Fruit fly (Drosophila melanogaster) Kc167 (cell line): ENCODE data around the gene CG31909.

Experiments
- Myc ChIP-seq: fragments of >200 bp; optimal IDR thresholded peaks from 2 replicates; lab custom pipeline; 2017; ENCODE audit warnings: missing external identifiers
- Sin3A ChIP-seq: fragments of >200 bp; optimal IDR thresholded peaks from 2 replicates; lab custom pipeline; 2018; ENCODE audit warnings: missing external identifiers
- h ChIP-seq: fragments of >200 bp; optimal IDR thresholded peaks from 3 replicates; lab custom pipeline; 2018; ENCODE audit warnings: missing external identifiers
- insv ChIP-seq: fragments of >200 bp; optimal IDR thresholded peaks from 3 replicates; lab custom pipeline; 2018; ENCODE audit warnings: missing external identifiers
- psq ChIP-seq: fragments of >200 bp; optimal IDR thresholded peaks from 2 replicates; lab custom pipeline; 2017; ENCODE audit warnings: missing external identifiers
- ttk ChIP-seq: sonication (Bioruptor generic); optimal IDR thresholded peaks from 2 replicates; lab custom pipeline; 2017; ENCODE audit warnings: missing external identifiers

The CG31909 gene

dm6 chr2L:7260251-7260650 lies 2.9 kb downstream of the CG31909 start:
- TF ChIP-seq ttk (no peak), psq (lab: Kevin White, UChicago) (no peak), h (lab: Kevin White, UChicago) (no peak), Myc (lab: Kevin White, UChicago) (no peak), insv (lab: Kevin White, UChicago) (no peak), Sin3A (lab: Kevin White, UChicago) (no peak)

- no peak for TF ChIP-seq h (lab: Kevin White, UChicago)
- no peak for TF ChIP-seq insv (lab: Kevin White, UChicago)
- no peak for TF ChIP-seq Myc (lab: Kevin White, UChicago)
- TF ChIP-seq psq (lab: Kevin White, UChicago), result no peak
- no peak for TF ChIP-seq ttk
- TF ChIP-seq Sin3A (lab: Kevin White, UChicago), result no peak
Observed at dm6 chr2L:7261989-7262388, 4.7 kb downstream of the CG31909 start.

dm6 chr2L:7262580-7262979 lies 5.3 kb downstream of the CG31909 start:
- no peak for TF ChIP-seq h (lab: Kevin White, UChicago)
- TF ChIP-seq Sin3A (lab: Kevin White, UChicago), result no peak
- no peak for TF ChIP-seq insv (lab: Kevin White, UChicago)
- TF ChIP-seq ttk, result no peak
- no peak for TF ChIP-seq Myc (lab: Kevin White, UChicago)
- TF ChIP-seq psq (lab: Kevin White, UChicago), result no peak

- no peak for TF ChIP-seq ttk
- TF ChIP-seq Sin3A (lab: Kevin White, UChicago), result no peak
- no peak for TF ChIP-seq h (lab: Kevin White, UChicago)
- no peak for TF ChIP-seq psq (lab: Kevin White, UChicago)
- TF ChIP-seq Myc (lab: Kevin White, UChicago), result no peak
- TF ChIP-seq insv (lab: Kevin White, UChicago), result no peak
Observed at dm6 chr2L:7264396-7264795, 7.1 kb downstream of the CG31909 start.

dm6 chr2L:7264885-7265540 lies 7.7 kb downstream of the CG31909 start:
- TF ChIP-seq psq (lab: Kevin White, UChicago) (no peak), ttk (no peak), insv (lab: Kevin White, UChicago) (no peak)

dm6 chr2L:7265970-7266369 lies 8.7 kb downstream of the CG31909 start:
- TF ChIP-seq Sin3A (lab: Kevin White, UChicago), result no peak
- no peak for TF ChIP-seq insv (lab: Kevin White, UChicago)
- TF ChIP-seq Myc (lab: Kevin White, UChicago), result no peak

dm6 chr2L:7270270-7270669 lies 13.0 kb downstream of the CG31909 start:
- TF ChIP-seq psq (lab: Kevin White, UChicago), result no peak
- no peak for TF ChIP-seq ttk
- TF ChIP-seq insv (lab: Kevin White, UChicago), result no peak
- no peak for TF ChIP-seq Myc (lab: Kevin White, UChicago)
- TF ChIP-seq Sin3A (lab: Kevin White, UChicago), result no peak
- no peak for TF ChIP-seq h (lab: Kevin White, UChicago)

dm6 chr2L:7272452-7272851 lies 15.1 kb downstream of the CG31909 start:
- TF ChIP-seq h (lab: Kevin White, UChicago) (no peak), Sin3A (lab: Kevin White, UChicago) (no peak)

- no peak for TF ChIP-seq psq (lab: Kevin White, UChicago)
- no peak for TF ChIP-seq insv (lab: Kevin White, UChicago)
- no peak for TF ChIP-seq ttk
- no peak for TF ChIP-seq Myc (lab: Kevin White, UChicago)
- TF ChIP-seq h (lab: Kevin White, UChicago), result no peak
- no peak for TF ChIP-seq Sin3A (lab: Kevin White, UChicago)
Observed at dm6 chr2L:7277017-7277416, 19.7 kb downstream of the CG31909 start, which contains the start of gene Wnt4. Wnt4 (minus strand) TSS chr2L:7277171.

- TF ChIP-seq psq (lab: Kevin White, UChicago), result no peak
- TF ChIP-seq Myc (lab: Kevin White, UChicago), result no peak
- no peak for TF ChIP-seq insv (lab: Kevin White, UChicago)
- no peak for TF ChIP-seq Sin3A (lab: Kevin White, UChicago)
- no peak for TF ChIP-seq h (lab: Kevin White, UChicago)
- no peak for TF ChIP-seq ttk
Observed at dm6 chr2L:7277562-7278255, 20.4 kb downstream of the CG31909 start.

- TF ChIP-seq Sin3A (lab: Kevin White, UChicago), result no peak
- TF ChIP-seq ttk, result no peak
- TF ChIP-seq insv (lab: Kevin White, UChicago), result no peak
- no peak for TF ChIP-seq psq (lab: Kevin White, UChicago)
- no peak for TF ChIP-seq Myc (lab: Kevin White, UChicago)
- TF ChIP-seq h (lab: Kevin White, UChicago), result no peak
Observed at dm6 chr2L:7281430-7281829, 24.1 kb downstream of the CG31909 start.

- TF ChIP-seq h (lab: Kevin White, UChicago) (no peak), Myc (lab: Kevin White, UChicago) (no peak), ttk (no peak), insv (lab: Kevin White, UChicago) (no peak), Sin3A (lab: Kevin White, UChicago) (no peak), psq (lab: Kevin White, UChicago) (no peak)
Observed at dm6 chr2L:7282128-7282527, 24.8 kb downstream of the CG31909 start.
